Worm (Caenorhabditis elegans): ENCODE data around the gene pals-26.
A peak's percentile ranks its signal among the peaks of the same experiment; 100 is the strongest.

pals-26 gene

ce11 chrIII:4379717-4380116, 4.8 kb downstream of the pals-26 start, which contains the start of gene B0284.3:
TSS of gene B0284.3 (minus strand) at chrIII:4379817.
- TF ChIP-seq ref-1 (GFP tag; conservative IDR thresholded peaks at IDR 0.05) (no peak), tab-1 (GFP tag; IDR thresholded peaks at IDR 0.05) (no peak), ztf-23 (GFP tag; IDR thresholded peaks at IDR 0.05) (no peak)

ce11 chrIII:4380835-4381234, 5.9 kb downstream of the pals-26 start:
- no peak for TF ChIP-seq med-1 (GFP tag; optimal IDR thresholded peaks at IDR 0.05; ENCODE audit: insufficient read depth)
- TF ChIP-seq cog-1 (tag; optimal IDR thresholded peaks at IDR 0.05) = peak; percentile 11
- no peak for TF ChIP-seq ztf-23 (GFP tag; IDR thresholded peaks at IDR 0.05)
- no peak for TF ChIP-seq flt-1 (GFP tag; IDR thresholded peaks at IDR 0.05)

ce11 chrIII:4381343-4381742, 6.4 kb downstream of the pals-26 start, which contains the start of gene pals-27:
TSS of gene pals-27 (plus strand) at chrIII:4381643.
- TF ChIP-seq ztf-23 (GFP tag; IDR thresholded peaks at IDR 0.05) (no peak), tab-1 (GFP tag; IDR thresholded peaks at IDR 0.05) (no peak), cog-1 (tag; optimal IDR thresholded peaks at IDR 0.05) (no peak), T22C8.4 (GFP tag; IDR thresholded peaks at IDR 0.05) (no peak), klf-2 (GFP tag; conservative IDR thresholded peaks at IDR 0.05) (no peak), ztf-29 (GFP tag; IDR thresholded peaks at IDR 0.05) (no peak)

ce11 chrIII:4382118-4382517, 7.2 kb downstream of the pals-26 start:
- TF ChIP-seq flt-1 (GFP tag; IDR thresholded peaks at IDR 0.05) = no peak
- no peak for TF ChIP-seq ztf-29 (GFP tag; IDR thresholded peaks at IDR 0.05)
- no peak for TF ChIP-seq ztf-23 (GFP tag; IDR thresholded peaks at IDR 0.05)
- TF ChIP-seq ref-1 (GFP tag; conservative IDR thresholded peaks at IDR 0.05) = no peak
- TF ChIP-seq klf-2 (GFP tag; conservative IDR thresholded peaks at IDR 0.05) = no peak
- no peak for TF ChIP-seq tab-1 (GFP tag; IDR thresholded peaks at IDR 0.05)
- TF ChIP-seq med-1 (GFP tag; optimal IDR thresholded peaks at IDR 0.05; ENCODE audit: insufficient read depth) = no peak
- no peak for TF ChIP-seq cog-1 (tag; optimal IDR thresholded peaks at IDR 0.05)
- TF ChIP-seq T22C8.4 (GFP tag; IDR thresholded peaks at IDR 0.05) = no peak

ce11 chrIII:4384487-4384886, 9.5 kb downstream of the pals-26 start, which contains the start of gene pals-28:
TSS of gene pals-28 (plus strand) at chrIII:4384787.
- TF ChIP-seq ztf-29 (GFP tag; IDR thresholded peaks at IDR 0.05) (no peak), tab-1 (GFP tag; IDR thresholded peaks at IDR 0.05) (no peak), klf-2 (GFP tag; conservative IDR thresholded peaks at IDR 0.05) (no peak), ref-1 (GFP tag; conservative IDR thresholded peaks at IDR 0.05) (no peak), med-1 (GFP tag; optimal IDR thresholded peaks at IDR 0.05; ENCODE audit: insufficient read depth) (no peak), T22C8.4 (GFP tag; IDR thresholded peaks at IDR 0.05) (no peak), flt-1 (GFP tag; IDR thresholded peaks at IDR 0.05) (no peak), cog-1 (tag; optimal IDR thresholded peaks at IDR 0.05) (no peak), ztf-23 (GFP tag; IDR thresholded peaks at IDR 0.05) (no peak)

- TF ChIP-seq flt-1 (GFP tag; IDR thresholded peaks at IDR 0.05) (no peak), cog-1 (tag; optimal IDR thresholded peaks at IDR 0.05) (no peak), T22C8.4 (GFP tag; IDR thresholded peaks at IDR 0.05) (no peak), klf-2 (GFP tag; conservative IDR thresholded peaks at IDR 0.05) (no peak), ref-1 (GFP tag; conservative IDR thresholded peaks at IDR 0.05) (no peak)
Measured at ce11 chrIII:4390421-4390820, 15.5 kb downstream of the pals-26 start.

ce11 chrIII:4391319-4391718, 16.4 kb downstream of the pals-26 start:
- TF ChIP-seq ztf-29 (GFP tag; IDR thresholded peaks at IDR 0.05) = no peak
- no peak for TF ChIP-seq klf-2 (GFP tag; conservative IDR thresholded peaks at IDR 0.05)
- no peak for TF ChIP-seq tab-1 (GFP tag; IDR thresholded peaks at IDR 0.05)
- TF ChIP-seq ref-1 (GFP tag; conservative IDR thresholded peaks at IDR 0.05) = no peak
- TF ChIP-seq T22C8.4 (GFP tag; IDR thresholded peaks at IDR 0.05) = no peak
- no peak for TF ChIP-seq ztf-23 (GFP tag; IDR thresholded peaks at IDR 0.05)
- no peak for TF ChIP-seq cog-1 (tag; optimal IDR thresholded peaks at IDR 0.05)
- TF ChIP-seq med-1 (GFP tag; optimal IDR thresholded peaks at IDR 0.05; ENCODE audit: insufficient read depth) = no peak
- no peak for TF ChIP-seq flt-1 (GFP tag; IDR thresholded peaks at IDR 0.05)

ce11 chrIII:4391938-4392337, 17.0 kb downstream of the pals-26 start:
- no peak for TF ChIP-seq flt-1 (GFP tag; IDR thresholded peaks at IDR 0.05)
- TF ChIP-seq tab-1 (GFP tag; IDR thresholded peaks at IDR 0.05) = no peak

ce11 chrIII:4394496-4394895, 19.5 kb downstream of the pals-26 start, which contains the start of gene R07E5.4:
TSS of gene R07E5.4 (plus strand) at chrIII:4394796.
- TF ChIP-seq flt-1 (GFP tag; IDR thresholded peaks at IDR 0.05) (no peak), klf-2 (GFP tag; conservative IDR thresholded peaks at IDR 0.05) (no peak), ztf-29 (GFP tag; IDR thresholded peaks at IDR 0.05) (no peak), T22C8.4 (GFP tag; IDR thresholded peaks at IDR 0.05) (no peak), med-1 (GFP tag; optimal IDR thresholded peaks at IDR 0.05; ENCODE audit: insufficient read depth) (no peak), ref-1 (GFP tag; conservative IDR thresholded peaks at IDR 0.05) (no peak), cog-1 (tag; optimal IDR thresholded peaks at IDR 0.05) (no peak), tab-1 (GFP tag; IDR thresholded peaks at IDR 0.05) (no peak), ztf-23 (GFP tag; IDR thresholded peaks at IDR 0.05) (no peak)

- TF ChIP-seq ref-1 (GFP tag; conservative IDR thresholded peaks at IDR 0.05) = no peak
Measured at ce11 chrIII:4395857-4396256, 20.9 kb downstream of the pals-26 start.

ce11 chrIII:4397115-4397514, 22.2 kb downstream of the pals-26 start, which contains the start of gene R07E5.5:
TSS of gene R07E5.5 (plus strand) at chrIII:4397415.
- TF ChIP-seq tab-1 (GFP tag; IDR thresholded peaks at IDR 0.05) (no peak), ztf-23 (GFP tag; IDR thresholded peaks at IDR 0.05) (no peak), klf-2 (GFP tag; conservative IDR thresholded peaks at IDR 0.05) (no peak), flt-1 (GFP tag; IDR thresholded peaks at IDR 0.05) (no peak), cog-1 (tag; optimal IDR thresholded peaks at IDR 0.05) (no peak), med-1 (GFP tag; optimal IDR thresholded peaks at IDR 0.05; ENCODE audit: insufficient read depth) (no peak), ref-1 (GFP tag; conservative IDR thresholded peaks at IDR 0.05) (no peak), ztf-29 (GFP tag; IDR thresholded peaks at IDR 0.05) (no peak), T22C8.4 (GFP tag; IDR thresholded peaks at IDR 0.05) (no peak)

Data from whole organism, midembryonic.